Worm (Caenorhabditis elegans) whole organism, L2 larva: ENCODE measurements around the gene pcf-11.

Source experiments
- C34F6.9 ChIP-seq: fragments of 150-350 bp; optimal IDR thresholded peaks from 2 replicates; lab custom pipeline; 2014; ENCODE audit warnings: missing biosample characterization, missing genetic modification characterization
- F13H6.1 ChIP-seq: sonication (generic microtip); optimal IDR thresholded peaks from 2 replicates; lab custom pipeline; 2016; ENCODE audit warnings: missing genetic modification characterization, missing compliant biosample characterization
- R02D3.7 ChIP-seq: fragments of 150-350 bp; optimal IDR thresholded peaks from 2 replicates; lab custom pipeline; 2014; ENCODE audit warnings: missing biosample characterization, missing genetic modification characterization
- Y55F3AM.14 ChIP-seq: fragments of 200-800 bp; sonication (Bioruptor generic); optimal IDR thresholded peaks from 2 replicates; lab custom pipeline; 2018; ENCODE audit warnings: mild to moderate bottlenecking, missing genetic modification characterization, missing compliant biosample characterization
- ZK546.5 ChIP-seq: sonication (generic microtip); optimal IDR thresholded peaks from 2 replicates; lab custom pipeline; 2017; ENCODE audit warnings: missing biosample characterization, missing genetic modification characterization
- aly-2 ChIP-seq: fragments of 150-350 bp; optimal IDR thresholded peaks from 2 replicates; lab custom pipeline; 2014; ENCODE audit warnings: missing biosample characterization, missing genetic modification characterization
- blmp-1 ChIP-seq: sonication (generic microtip); optimal IDR thresholded peaks from 2 replicates; lab custom pipeline; 2017; ENCODE audit warnings: missing genetic modification characterization, mild to moderate bottlenecking, missing compliant biosample characterization, antibody characterized with exemption, moderate library complexity; ENCODE audit not compliant: insufficient read depth
- ceh-16 ChIP-seq: fragments of 150-350 bp; optimal IDR thresholded peaks from 2 replicates; lab custom pipeline; 2014; ENCODE audit warnings: missing biosample characterization, missing genetic modification characterization
- crh-2 ChIP-seq: sonication (generic microtip); optimal IDR thresholded peaks from 2 replicates; lab custom pipeline; 2017; ENCODE audit warnings: missing biosample characterization, missing genetic modification characterization
- dmd-4 ChIP-seq: sonication (generic microtip); optimal IDR thresholded peaks from 2 replicates; lab custom pipeline; 2017; ENCODE audit warnings: missing biosample characterization, missing genetic modification characterization
- egl-27 ChIP-seq: sonication (generic microtip); optimal IDR thresholded peaks from 3 replicates; lab custom pipeline; 2017; ENCODE audit warnings: missing biosample characterization, missing genetic modification reagents, missing genetic modification characterization
- elt-1 ChIP-seq: fragments of 150-350 bp; optimal IDR thresholded peaks from 2 replicates; lab custom pipeline; 2014; ENCODE audit warnings: missing biosample characterization, missing genetic modification characterization
- elt-3 ChIP-seq: sonication (generic microtip); optimal IDR thresholded peaks from 2 replicates; lab custom pipeline; 2017; ENCODE audit warnings: missing biosample characterization, missing genetic modification characterization
- fos-1 ChIP-seq: fragments of 150-350 bp; optimal IDR thresholded peaks from 2 replicates; lab custom pipeline; 2014; ENCODE audit warnings: missing biosample characterization, missing genetic modification characterization
- gmeb-1 ChIP-seq: fragments of 150-350 bp; optimal IDR thresholded peaks from 2 replicates; lab custom pipeline; 2014; ENCODE audit warnings: missing biosample characterization, missing genetic modification characterization
- lin-11 ChIP-seq: fragments of 150-350 bp; sonication (generic microtip); optimal IDR thresholded peaks from 2 replicates; lab custom pipeline; 2014; ENCODE audit warnings: missing biosample characterization, missing genetic modification characterization, inconsistent platforms, mixed read lengths
- lin-13 ChIP-seq: fragments of 150-350 bp; optimal IDR thresholded peaks from 2 replicates; lab custom pipeline; 2014; ENCODE audit warnings: missing biosample characterization, missing genetic modification reagents, missing genetic modification characterization
- lsy-2 ChIP-seq, 2 experiments: fragments of 150-350 bp in 1 of 2; sonication (generic microtip) in 1 of 2; optimal IDR thresholded peaks; 2 replicates each; lab custom pipeline; 2014 to 2017; ENCODE audit warnings: missing biosample characterization in 2 of 2, missing genetic modification characterization in 2 of 2
- mab-5 ChIP-seq: fragments of 150-350 bp; optimal IDR thresholded peaks from 2 replicates; lab custom pipeline; 2014; ENCODE audit warnings: missing biosample characterization, missing genetic modification characterization
- mdl-1 ChIP-seq, 2 experiments: fragments of 150-350 bp in 1 of 2; sonication (generic microtip) in 1 of 2; optimal IDR thresholded peaks; 2 replicates each; lab custom pipeline; 2017; ENCODE audit warnings: missing biosample characterization in 2 of 2, missing genetic modification characterization in 2 of 2
- nhr-10 ChIP-seq: sonication (generic microtip); optimal IDR thresholded peaks from 2 replicates; lab custom pipeline; 2017; ENCODE audit warnings: missing biosample characterization, missing genetic modification characterization
- nhr-11 ChIP-seq: fragments of 150-350 bp; optimal IDR thresholded peaks from 2 replicates; lab custom pipeline; 2014; ENCODE audit warnings: missing biosample characterization, missing genetic modification characterization
- nhr-129 ChIP-seq: fragments of 150-350 bp; optimal IDR thresholded peaks from 2 replicates; lab custom pipeline; 2014; ENCODE audit warnings: missing biosample characterization, missing genetic modification characterization
- nhr-21 ChIP-seq: fragments of 150-350 bp; optimal IDR thresholded peaks from 2 replicates; lab custom pipeline; 2014; ENCODE audit warnings: missing biosample characterization, missing genetic modification characterization
- nhr-25 ChIP-seq: fragments of 150-350 bp; sonication (generic microtip); optimal IDR thresholded peaks from 3 replicates; lab custom pipeline; 2014; ENCODE audit warnings: missing biosample characterization, missing genetic modification characterization
- nhr-77 ChIP-seq: fragments of 150-350 bp; optimal IDR thresholded peaks from 2 replicates; lab custom pipeline; 2014; ENCODE audit warnings: missing biosample characterization, missing genetic modification characterization
- peb-1 ChIP-seq: fragments of 150-350 bp; optimal IDR thresholded peaks from 2 replicates; lab custom pipeline; 2014; ENCODE audit warnings: missing biosample characterization, missing genetic modification characterization
- sem-4 ChIP-seq: fragments of 150-350 bp; optimal IDR thresholded peaks from 2 replicates; lab custom pipeline; 2014; ENCODE audit warnings: missing biosample characterization, missing genetic modification reagents, missing genetic modification characterization
- sma-3 ChIP-seq: sonication (generic microtip); optimal IDR thresholded peaks from 2 replicates; lab custom pipeline; 2016; ENCODE audit warnings: missing genetic modification reagents, missing genetic modification characterization, missing compliant biosample characterization
- sma-9 ChIP-seq, 2 experiments: fragments of 150-350 bp in 1 of 2; sonication (generic microtip) in 1 of 2; optimal IDR thresholded peaks; 2 replicates each; lab custom pipeline; 2014 to 2016; ENCODE audit warnings: missing genetic modification characterization in 2 of 2, mild to moderate bottlenecking in 1 of 2, missing biosample characterization in 1 of 2, missing compliant biosample characterization in 1 of 2, missing genetic modification reagents in 1 of 2, moderate library complexity in 1 of 2
- snpc-4 ChIP-seq: fragments of 150-350 bp; optimal IDR thresholded peaks from 2 replicates; lab custom pipeline; 2014; ENCODE audit warnings: missing biosample characterization, missing genetic modification characterization
- unc-39 ChIP-seq: fragments of 150-350 bp; optimal IDR thresholded peaks from 2 replicates; lab custom pipeline; 2014; ENCODE audit warnings: missing biosample characterization, missing genetic modification characterization
- unc-55 ChIP-seq: fragments of 150-350 bp; sonication (generic microtip); optimal IDR thresholded peaks from 3 replicates; lab custom pipeline; 2014; ENCODE audit warnings: missing biosample characterization, missing genetic modification reagents, missing genetic modification characterization
- zag-1 ChIP-seq: fragments of 150-350 bp; optimal IDR thresholded peaks from 2 replicates; lab custom pipeline; 2014; ENCODE audit warnings: missing biosample characterization, missing genetic modification characterization
- ztf-1 ChIP-seq: fragments of 200-800 bp; sonication (Bioruptor generic); conservative IDR thresholded peaks from 2 replicates; pipeline ENCODE4 v1.3.6; 2022; ENCODE audit warnings: missing genetic modification characterization, missing compliant biosample characterization

The pcf-11 gene

DNA sequence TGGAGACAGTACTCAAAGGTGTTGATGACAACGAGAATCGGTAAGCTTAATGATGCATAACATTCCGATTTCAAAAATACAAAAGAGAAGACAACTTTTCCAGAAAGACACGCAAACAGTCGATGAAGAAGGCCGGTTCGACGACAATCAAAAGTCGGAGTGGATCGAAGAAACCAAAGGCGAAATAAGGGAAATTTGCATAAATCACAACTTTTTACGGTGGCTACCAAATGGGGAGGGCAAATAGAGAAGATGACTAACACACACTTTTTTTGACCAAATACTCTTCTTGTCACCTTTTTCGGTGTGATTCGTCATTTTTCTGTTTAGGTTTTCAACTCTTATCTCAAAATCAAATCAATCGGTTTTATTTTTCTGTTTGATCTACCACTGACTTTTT is 11.4 kb downstream of the pcf-11 start, which contains the start of gene C45G9.6:
Gene C45G9.6, plus strand, starts transcription at position 301 of the 400 bp plus-strand sequence.
- no peak for TF ChIP-seq mab-5
- TF ChIP-seq aly-2 (tag; lab: Kevin White, UChicago), result no peak
- TF ChIP-seq elt-1, result no peak
- no peak for TF ChIP-seq lin-11 (tag; lab: Kevin White, UChicago)
- TF ChIP-seq unc-55, result no peak
- TF ChIP-seq peb-1, result no peak
- no peak for TF ChIP-seq C34F6.9 (tag; lab: Kevin White, UChicago)
- no peak for TF ChIP-seq nhr-77 (tag; lab: Kevin White, UChicago)
- no peak for TF ChIP-seq nhr-21 (tag; lab: Kevin White, UChicago)
- TF ChIP-seq ZK546.5 (tag; lab: Kevin White, UChicago), result no peak
- TF ChIP-seq nhr-10 (tag; lab: Kevin White, UChicago), result no peak
- TF ChIP-seq nhr-25, result no peak
- TF ChIP-seq sem-4 (tag; lab: Kevin White, UChicago), result no peak
- TF ChIP-seq ztf-1 (GFP tag; lab: Robert Waterston, UW), result no peak
- no peak for TF ChIP-seq sma-9 (GFP tag; optimal IDR thresholded peaks at IDR 0.05; lab: Kevin White, UChicago)
- no peak for TF ChIP-seq sma-9 (tag; optimal IDR thresholded peaks at IDR 0.05; lab: Kevin White, UChicago)
- no peak for TF ChIP-seq egl-27 (tag; lab: Kevin White, UChicago)
- TF ChIP-seq crh-2 (tag; lab: Kevin White, UChicago), result no peak
- TF ChIP-seq, all 48 proteins: peak for 0

DNA sequence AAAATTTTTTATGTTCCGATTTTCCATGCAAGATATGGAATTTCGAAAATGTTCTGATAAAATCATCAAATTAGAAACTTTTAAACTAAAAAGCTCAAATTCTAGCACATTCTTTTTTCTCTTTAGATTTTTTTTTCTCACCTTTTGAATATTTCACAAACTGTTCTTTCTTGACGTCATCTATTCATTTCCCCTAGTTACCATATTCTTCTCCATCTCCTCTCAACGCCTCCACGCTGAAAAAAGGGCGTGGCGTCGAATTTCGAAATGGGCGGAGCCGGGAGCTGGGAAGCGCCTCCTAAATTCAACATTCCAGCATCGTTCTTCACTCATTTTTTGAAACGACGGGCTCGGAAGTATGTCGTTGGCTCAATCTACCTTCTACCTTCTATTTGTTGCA is 17.4 kb downstream of the pcf-11 start, which contains the start of gene nlp-43:
Gene nlp-43, plus strand, starts transcription at position 301 of the 400 bp plus-strand sequence.
- TF ChIP-seq Y55F3AM.14 (GFP tag; lab: Kevin White, UChicago), result no peak
- no peak for TF ChIP-seq sma-3 (GFP tag; lab: Kevin White, UChicago)
- TF ChIP-seq, all 48 proteins: peak for 0

DNA sequence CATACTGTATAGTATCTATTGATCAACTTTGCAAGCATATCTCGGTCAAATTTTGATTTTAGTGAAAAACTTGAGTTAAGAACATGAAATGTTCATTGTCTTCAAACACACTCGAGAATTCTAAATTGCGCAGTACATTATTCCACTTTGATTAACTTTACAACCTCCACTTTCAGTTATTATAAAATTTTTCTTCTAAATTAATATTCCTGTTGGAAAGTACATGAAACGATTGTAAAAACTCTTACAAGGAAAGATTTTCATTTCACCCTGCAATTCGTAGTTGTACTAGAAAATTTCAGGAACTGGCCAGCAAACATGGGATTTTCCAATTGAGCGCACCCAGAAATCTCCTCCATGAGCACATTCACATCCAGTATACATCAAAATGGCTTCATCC is 20.0 kb downstream of the pcf-11 start, which contains the start of gene C45G9.14:
Gene C45G9.14, plus strand, starts transcription at position 301 of the 400 bp plus-strand sequence.
- TF ChIP-seq dmd-4 (tag; lab: Kevin White, UChicago) (no peak), lin-13 (GFP tag; lab: Kevin White, UChicago) (no peak), aly-2 (tag; lab: Kevin White, UChicago) (no peak), ztf-1 (GFP tag; lab: Robert Waterston, UW) (no peak), nhr-10 (tag; lab: Kevin White, UChicago) (no peak), nhr-77 (tag; lab: Kevin White, UChicago) (no peak), C34F6.9 (tag; lab: Kevin White, UChicago) (no peak), elt-3 (tag; lab: Kevin White, UChicago) (no peak), sem-4 (tag; lab: Kevin White, UChicago) (no peak), blmp-1 (tag; lab: Kevin White, UChicago) (no peak), nhr-129 (tag; lab: Kevin White, UChicago) (no peak), R02D3.7 (tag; lab: Kevin White, UChicago) (no peak), sma-9 (GFP tag; optimal IDR thresholded peaks at IDR 0.05; lab: Kevin White, UChicago) (no peak), sma-9 (tag; optimal IDR thresholded peaks at IDR 0.05; lab: Kevin White, UChicago) (no peak), gmeb-1 (tag; lab: Kevin White, UChicago) (no peak), elt-1 (no peak), snpc-4 (tag; lab: Kevin White, UChicago) (no peak), lin-11 (tag; lab: Kevin White, UChicago) (no peak), unc-39 (no peak), mdl-1 (tag; optimal IDR thresholded peaks at IDR 0.05; lab: Kevin White, UChicago) (no peak)

DNA sequence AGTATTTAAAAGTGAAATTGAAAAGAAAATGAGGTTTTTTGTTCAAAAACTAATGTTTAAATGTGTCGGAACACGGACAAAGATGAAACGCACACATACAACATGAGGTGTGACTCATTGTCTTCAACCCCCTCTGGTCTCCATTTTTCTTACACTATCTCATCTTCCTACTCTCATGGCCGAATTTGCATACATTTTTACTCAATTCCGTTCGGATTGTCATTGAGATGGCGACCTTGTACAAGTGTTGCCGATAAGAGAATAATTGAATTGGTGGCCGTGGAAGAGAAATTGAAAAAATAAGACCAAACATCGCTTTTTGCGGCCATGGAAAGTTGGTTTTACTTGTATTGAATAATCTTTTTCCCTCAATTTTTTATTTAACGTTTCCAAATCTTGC is 22.5 kb downstream of the pcf-11 start, which contains the start of gene txbp-3:
Gene txbp-3, minus strand, starts transcription at position 285 of the 400 bp plus-strand sequence.
- TF ChIP-seq unc-55 (peak; percentile 74), lsy-2 (tag; optimal IDR thresholded peaks at IDR 0.05; lab: Kevin White, UChicago) (peak in 1 of 2 experiments; percentile 52), sem-4 (tag; lab: Kevin White, UChicago) (peak; percentile 17), nhr-25 (peak; percentile 79), lin-11 (tag; lab: Kevin White, UChicago) (no peak), nhr-11 (no peak), elt-1 (no peak), F13H6.1 (tag; lab: Kevin White, UChicago) (peak; percentile 36), C34F6.9 (tag; lab: Kevin White, UChicago) (peak; percentile 71), fos-1 (tag; lab: Kevin White, UChicago) (peak; percentile 99), nhr-129 (tag; lab: Kevin White, UChicago) (peak; percentile 28), snpc-4 (tag; lab: Kevin White, UChicago) (peak; percentile 5), ceh-16 (tag; lab: Kevin White, UChicago) (peak; percentile 40), lin-13 (GFP tag; lab: Kevin White, UChicago) (peak; percentile 60), mab-5 (no peak), crh-2 (tag; lab: Kevin White, UChicago) (peak; percentile 70), sma-9 (GFP tag; optimal IDR thresholded peaks at IDR 0.05; lab: Kevin White, UChicago) (peak; percentile 41), sma-9 (tag; optimal IDR thresholded peaks at IDR 0.05; lab: Kevin White, UChicago) (no peak), gmeb-1 (tag; lab: Kevin White, UChicago) (peak; percentile 3), aly-2 (tag; lab: Kevin White, UChicago) (no peak), zag-1 (tag; lab: Kevin White, UChicago) (no peak)
- TF ChIP-seq, all 48 proteins: peak for 14
